Worm (Caenorhabditis elegans) whole organism, early embryonic: ENCODE measurements around the gene lsd-1.
A peak's percentile ranks its signal among the peaks of the same experiment; 100 is the strongest.

Experiments used
- B0310.2 ChIP-seq: sonication (generic microtip); optimal IDR thresholded peaks from 2 replicates; lab custom pipeline; 2016; ENCODE audit warnings: mild to moderate bottlenecking, missing genetic modification characterization, missing compliant biosample characterization
- F13C5.2 ChIP-seq: sonication (generic microtip); optimal IDR thresholded peaks from 2 replicates; lab custom pipeline; 2017; ENCODE audit warnings: mild to moderate bottlenecking, missing genetic modification characterization, inconsistent platforms, missing compliant biosample characterization
- aly-1 ChIP-seq: sonication (generic microtip); optimal IDR thresholded peaks from 2 replicates; lab custom pipeline; 2016; ENCODE audit warnings: missing genetic modification characterization, missing compliant biosample characterization
- ama-1 ChIP-seq: fragments of 150-350 bp; optimal IDR thresholded peaks from 2 replicates; lab custom pipeline; 2014
- ceh-13 ChIP-seq: fragments of 200-800 bp; sonication (Bioruptor generic); optimal IDR thresholded peaks from 2 replicates; lab custom pipeline; 2018; ENCODE audit warnings: mild to moderate bottlenecking, missing genetic modification characterization, missing compliant biosample characterization
- ceh-36 ChIP-seq: sonication (generic microtip); optimal IDR thresholded peaks from 2 replicates; lab custom pipeline; 2016; ENCODE audit warnings: missing genetic modification characterization, inconsistent platforms, missing compliant biosample characterization
- ets-7 ChIP-seq: sonication (generic microtip); optimal IDR thresholded peaks from 2 replicates; lab custom pipeline; 2016; ENCODE audit warnings: missing genotype, missing genetic modification characterization, missing compliant biosample characterization
- flt-1 ChIP-seq: fragments of 200-800 bp; sonication (Bioruptor generic); IDR thresholded peaks from 2 replicates; pipeline ENCODE4 v1.3.6; 2022; ENCODE audit warnings: missing genetic modification characterization, missing compliant biosample characterization
- hmbx-1 ChIP-seq: sonication (generic microtip); optimal IDR thresholded peaks from 2 replicates; lab custom pipeline; 2016; ENCODE audit warnings: mild to moderate bottlenecking, missing genetic modification characterization, missing compliant biosample characterization
- hmg-4 ChIP-seq: fragments of 200-800 bp; sonication (Bioruptor generic); optimal IDR thresholded peaks from 2 replicates; lab custom pipeline; 2018; ENCODE audit warnings: mild to moderate bottlenecking, missing genetic modification characterization, missing compliant biosample characterization
- hnd-1 ChIP-seq: sonication (generic microtip); optimal IDR thresholded peaks from 2 replicates; lab custom pipeline; 2016; ENCODE audit warnings: missing genetic modification characterization, missing compliant biosample characterization
- pes-1 ChIP-seq: fragments of 200-800 bp; sonication (Bioruptor generic); IDR thresholded peaks from 2 replicates; pipeline ENCODE4 v1.3.6; 2022; ENCODE audit warnings: missing genetic modification reagents, missing genetic modification characterization, missing compliant biosample characterization
- scrt-1 ChIP-seq: fragments of 200-800 bp; sonication (Bioruptor generic); IDR thresholded peaks from 2 replicates; pipeline ENCODE4 v1.3.6; 2022; ENCODE audit warnings: missing genetic modification characterization, missing compliant biosample characterization
- sea-1 ChIP-seq: fragments of 200-800 bp; sonication (Bioruptor generic); conservative IDR thresholded peaks from 2 replicates; pipeline ENCODE4 v1.3.6; 2022; ENCODE audit warnings: missing genetic modification characterization, missing compliant biosample characterization
- tbx-11 ChIP-seq: fragments of 200-800 bp; sonication (Bioruptor generic); IDR thresholded peaks from 2 replicates; pipeline ENCODE4 v1.3.6; 2022; ENCODE audit warnings: missing genetic modification characterization, missing compliant biosample characterization
- tbx-37 ChIP-seq: fragments of 200-800 bp; sonication (Bioruptor generic); conservative IDR thresholded peaks from 2 replicates; pipeline ENCODE4 v1.3.6; 2022; ENCODE audit warnings: missing genetic modification reagents, missing genetic modification characterization, missing compliant biosample characterization
- tra-4 ChIP-seq: sonication (generic microtip); optimal IDR thresholded peaks from 2 replicates; lab custom pipeline; 2017; ENCODE audit warnings: missing genetic modification characterization, missing compliant biosample characterization

The lsd-1 gene

ce11 chrX:11933547-11933946, 15.1 kb upstream of the lsd-1 start:
- no peak for TF ChIP-seq ets-7 (tag; lab: Kevin White, UChicago)
- no peak for TF ChIP-seq aly-1 (tag; lab: Kevin White, UChicago)
- TF ChIP-seq tbx-37 (GFP tag; lab: Robert Waterston, UW) = no peak
- TF ChIP-seq hnd-1 = no peak
- TF ChIP-seq ama-1 (lab: Kevin White, UChicago) = no peak
- no peak for TF ChIP-seq hmg-4 (GFP tag; lab: Kevin White, UChicago)
- no peak for TF ChIP-seq tbx-11 (GFP tag; lab: Robert Waterston, UW)
- TF ChIP-seq ceh-13 (GFP tag; lab: Kevin White, UChicago) = no peak

DNA sequence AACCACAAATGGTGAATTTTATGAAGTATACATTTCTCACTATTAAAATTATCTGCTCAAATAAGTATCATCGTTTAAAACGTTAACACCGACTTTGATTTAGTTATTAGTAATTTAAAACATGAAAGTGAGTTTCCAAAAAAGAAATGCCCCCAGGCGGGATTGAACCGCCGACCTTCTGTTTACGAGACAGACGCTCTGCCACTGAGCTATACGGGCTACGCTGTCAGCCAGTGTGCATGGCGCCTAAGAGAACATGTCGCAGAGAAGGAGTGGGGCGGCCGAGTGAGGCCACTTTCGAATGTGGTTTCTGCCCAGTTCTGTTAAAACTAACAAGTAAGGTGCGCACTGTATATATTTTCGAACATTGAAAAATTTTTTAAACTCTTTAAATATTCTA, 13.7 kb upstream of the lsd-1 start:
- no peak for TF ChIP-seq hmbx-1
- TF ChIP-seq hmg-4 (GFP tag; lab: Kevin White, UChicago) = peak; percentile 86
- TF ChIP-seq aly-1 (tag; lab: Kevin White, UChicago) = peak; percentile 49
- peak; percentile 20 for TF ChIP-seq tra-4
- TF ChIP-seq hnd-1 = peak; percentile 66
- TF ChIP-seq scrt-1 (GFP tag; lab: Robert Waterston, UW) = peak; percentile 86
- peak; percentile 65 for TF ChIP-seq ceh-36 (tag; lab: Kevin White, UChicago)
- peak; percentile 88 for TF ChIP-seq sea-1 (GFP tag; lab: Robert Waterston, UW)
- peak; percentile 83 for TF ChIP-seq flt-1
- TF ChIP-seq tbx-11 (GFP tag; lab: Robert Waterston, UW) = peak; percentile 79
- TF ChIP-seq ets-7 (tag; lab: Kevin White, UChicago) = no peak
- peak; percentile 78 for TF ChIP-seq tbx-37 (GFP tag; lab: Robert Waterston, UW)
- no peak for TF ChIP-seq ama-1 (lab: Kevin White, UChicago)
- TF ChIP-seq pes-1 (GFP tag; lab: Robert Waterston, UW) = peak; percentile 90
- TF ChIP-seq ceh-13 (GFP tag; lab: Kevin White, UChicago) = peak; percentile 71
- peak; percentile 80 for TF ChIP-seq F13C5.2 (tag; lab: Kevin White, UChicago)
- peak; percentile 60 for TF ChIP-seq B0310.2

DNA sequence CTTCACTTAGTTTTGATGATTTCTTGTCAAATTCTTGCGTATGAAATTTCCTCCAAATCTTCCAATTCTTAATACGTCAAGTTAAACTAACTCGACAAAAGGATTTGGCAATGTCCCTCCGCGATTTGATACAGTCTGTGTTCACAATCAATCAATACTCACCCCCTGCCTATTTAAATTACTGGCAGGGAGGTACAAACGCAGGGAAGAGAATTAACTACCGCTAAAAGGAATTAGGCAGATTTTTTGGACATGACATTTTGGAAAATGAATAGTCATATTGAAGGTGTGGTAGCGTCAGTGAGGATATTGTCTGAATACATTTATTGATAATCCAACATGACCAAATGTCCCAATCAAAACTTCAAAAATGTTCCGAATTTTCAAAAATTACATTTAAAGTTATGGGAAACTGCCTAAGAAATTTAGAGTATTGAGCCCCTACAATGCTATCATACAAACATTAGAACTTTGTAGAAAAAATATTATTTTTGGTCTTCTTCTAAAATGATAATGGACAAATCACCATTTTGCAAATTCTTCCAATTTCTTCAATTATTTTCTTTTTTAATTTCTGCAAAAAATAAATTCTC, 11.2 kb upstream of the lsd-1 start:
- TF ChIP-seq flt-1 (peak; percentile 67), tbx-37 (GFP tag; lab: Robert Waterston, UW) (peak; percentile 59; the same call in 1 of the 2 replicates), F13C5.2 (tag; lab: Kevin White, UChicago) (peak; percentile 93), scrt-1 (GFP tag; lab: Robert Waterston, UW) (peak; percentile 60), tbx-11 (GFP tag; lab: Robert Waterston, UW) (0 out of 2 replicates have a peak, but pooled peaks have one; percentile 69), hmg-4 (GFP tag; lab: Kevin White, UChicago) (peak; percentile 81), ceh-36 (tag; lab: Kevin White, UChicago) (peak; percentile 31), ceh-13 (GFP tag; lab: Kevin White, UChicago) (no peak), sea-1 (GFP tag; lab: Robert Waterston, UW) (no peak), hnd-1 (peak; percentile 2), ets-7 (tag; lab: Kevin White, UChicago) (peak; percentile 4), B0310.2 (no peak), pes-1 (GFP tag; lab: Robert Waterston, UW) (no peak; the same call in 1 of the 2 replicates), hmbx-1 (no peak), ama-1 (lab: Kevin White, UChicago) (no peak), tra-4 (no peak), aly-1 (tag; lab: Kevin White, UChicago) (no peak)

DNA sequence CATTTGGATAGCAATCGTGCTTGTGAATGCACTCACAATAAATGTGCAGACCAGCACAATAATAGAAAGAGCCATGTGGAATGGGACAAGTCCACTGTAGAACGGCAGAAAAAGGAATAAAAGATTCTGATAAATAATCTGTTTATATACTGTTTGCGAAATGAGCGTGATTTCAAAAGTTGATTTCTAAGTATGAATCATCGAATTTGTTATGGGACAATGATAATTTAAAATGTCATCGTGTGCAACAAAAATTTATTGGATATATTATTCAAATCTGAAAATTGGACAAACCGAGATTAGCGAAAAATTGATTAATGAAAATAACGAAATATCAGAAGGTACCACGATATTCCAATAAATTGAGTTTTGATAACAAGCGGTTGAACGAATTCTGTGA, 9.8 kb upstream of the lsd-1 start, which contains the start of gene F55G7.5:
TSS of gene F55G7.5 (minus strand) at position 101 of the 400 bp plus-strand sequence.
- TF ChIP-seq F13C5.2 (tag; lab: Kevin White, UChicago) (no peak), scrt-1 (GFP tag; lab: Robert Waterston, UW) (no peak), tbx-37 (GFP tag; lab: Robert Waterston, UW) (no peak), hmg-4 (GFP tag; lab: Kevin White, UChicago) (no peak), ets-7 (tag; lab: Kevin White, UChicago) (no peak), hnd-1 (no peak), B0310.2 (no peak), sea-1 (GFP tag; lab: Robert Waterston, UW) (no peak), hmbx-1 (no peak), flt-1 (no peak), pes-1 (GFP tag; lab: Robert Waterston, UW) (no peak), ceh-13 (GFP tag; lab: Kevin White, UChicago) (no peak), tra-4 (no peak), ceh-36 (tag; lab: Kevin White, UChicago) (no peak), ama-1 (lab: Kevin White, UChicago) (no peak), aly-1 (tag; lab: Kevin White, UChicago) (no peak), tbx-11 (GFP tag; lab: Robert Waterston, UW) (no peak)

DNA sequence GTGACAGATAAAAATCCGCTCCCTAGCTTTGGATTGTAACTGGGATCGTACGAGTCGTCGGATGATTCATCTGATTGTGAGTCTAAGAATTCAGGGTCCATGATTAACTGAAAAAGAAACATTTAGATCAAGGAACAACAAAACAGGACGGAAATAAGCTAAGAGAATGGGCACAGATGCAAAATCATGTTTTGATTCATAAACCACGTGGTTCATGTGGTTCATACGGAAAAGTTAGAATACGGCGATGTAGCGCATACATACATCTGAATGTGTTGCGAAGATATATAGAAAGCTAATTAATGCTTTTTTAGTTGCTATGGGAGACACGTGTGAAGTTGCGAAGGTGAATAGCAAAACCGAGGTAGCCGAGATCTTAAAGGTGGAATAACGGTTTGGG, 6.7 kb upstream of the lsd-1 start, which contains the start of gene F55G7.3:
TSS of gene F55G7.3 (minus strand) at position 101 of the 400 bp plus-strand sequence.
- TF ChIP-seq sea-1 (GFP tag; lab: Robert Waterston, UW) (no peak), B0310.2 (no peak), tbx-11 (GFP tag; lab: Robert Waterston, UW) (no peak), ceh-36 (tag; lab: Kevin White, UChicago) (no peak), hmbx-1 (no peak), tra-4 (no peak), flt-1 (no peak), F13C5.2 (tag; lab: Kevin White, UChicago) (no peak), ceh-13 (GFP tag; lab: Kevin White, UChicago) (no peak), scrt-1 (GFP tag; lab: Robert Waterston, UW) (no peak)

- TF ChIP-seq ceh-36 (tag; lab: Kevin White, UChicago) (no peak), F13C5.2 (tag; lab: Kevin White, UChicago) (peak; percentile 9)
Measured at ce11 chrX:11946788-11947463, 1.7 kb upstream of the lsd-1 start, which contains the start of gene nfya-1. TSS of gene nfya-1 (minus strand) at chrX:11946838.
